Fruit fly (Drosophila melanogaster) whole organism, adult: Measurements from ENCODE around the gene CG4511.

ENCODE experiments used
- CG11617 ChIP-seq: fragments of 200-800 bp; sonication (Bioruptor generic); optimal IDR thresholded peaks from 2 replicates; lab custom pipeline; 2017; ENCODE audit warnings: mild to moderate bottlenecking, missing biosample characterization, missing genetic modification reagents, missing genetic modification characterization
- CG12768 ChIP-seq: fragments of 200-800 bp; sonication (Bioruptor generic); optimal IDR thresholded peaks from 2 replicates; lab custom pipeline; 2017; ENCODE audit warnings: missing biosample characterization, missing genetic modification characterization, mild to moderate bottlenecking, moderate library complexity, missing genetic modification reagents
- CG14711 ChIP-seq: fragments of 200-800 bp; sonication (Bioruptor generic); optimal IDR thresholded peaks from 2 replicates; lab custom pipeline; 2018; ENCODE audit warnings: missing biosample characterization, mild to moderate bottlenecking, missing genetic modification characterization, moderate library complexity
- CG1620 ChIP-seq: fragments of 200-800 bp; sonication (Bioruptor generic); optimal IDR thresholded peaks from 2 replicates; lab custom pipeline; 2016; ENCODE audit warnings: missing biosample characterization, missing genetic modification characterization
- CG33017 ChIP-seq: fragments of 200-800 bp; sonication (Bioruptor generic); optimal IDR thresholded peaks from 2 replicates; lab custom pipeline; 2018; ENCODE audit warnings: missing biosample characterization, mild to moderate bottlenecking, missing genetic modification characterization, moderate library complexity
- CG5204 ChIP-seq: fragments of 200-800 bp; sonication (Bioruptor generic); optimal IDR thresholded peaks from 2 replicates; lab custom pipeline; 2016; ENCODE audit warnings: missing biosample characterization, missing genetic modification characterization
- CG7045 ChIP-seq: fragments of 200-800 bp; sonication (Bioruptor generic); optimal IDR thresholded peaks from 2 replicates; lab custom pipeline; 2017; ENCODE audit warnings: missing biosample characterization, mild to moderate bottlenecking, missing genetic modification characterization
- CG7101 ChIP-seq: fragments of 200-800 bp; sonication (Bioruptor generic); optimal IDR thresholded peaks from 2 replicates; lab custom pipeline; 2018; ENCODE audit warnings: missing biosample characterization, mild to moderate bottlenecking, missing genetic modification characterization, moderate library complexity
- Clk ChIP-seq: fragments of 200-800 bp; sonication (Bioruptor generic); optimal IDR thresholded peaks from 2 replicates; lab custom pipeline; 2017; ENCODE audit warnings: missing biosample characterization, missing genetic modification characterization
- Crg-1 ChIP-seq: fragments of 200-800 bp; sonication (Bioruptor generic); optimal IDR thresholded peaks from 2 replicates; lab custom pipeline; 2016; ENCODE audit warnings: missing biosample characterization, missing genetic modification characterization
- Hr96 ChIP-seq: fragments of 200-800 bp; sonication (Bioruptor generic); optimal IDR thresholded peaks from 2 replicates; lab custom pipeline; 2016; ENCODE audit warnings: missing biosample characterization, missing genetic modification characterization
- Mnt ChIP-seq: fragments of 200-800 bp; sonication (Bioruptor generic); optimal IDR thresholded peaks from 2 replicates; lab custom pipeline; 2016; ENCODE audit warnings: missing biosample characterization, mild to moderate bottlenecking, missing genetic modification characterization
- bab1 ChIP-seq: fragments of 200-800 bp; sonication (Bioruptor generic); optimal IDR thresholded peaks from 3 replicates; lab custom pipeline; 2019; ENCODE audit warnings: missing biosample characterization, mild to moderate bottlenecking, missing genetic modification characterization, moderate library complexity
- cic ChIP-seq: fragments of 200-800 bp; sonication (Bioruptor generic); optimal IDR thresholded peaks from 2 replicates; lab custom pipeline; 2017; ENCODE audit warnings: missing biosample characterization, mild to moderate bottlenecking, missing genetic modification characterization, moderate library complexity
- cnc ChIP-seq, 2 experiments: fragments of >200 bp; optimal IDR thresholded peaks; 2 replicates each; lab custom pipeline; 2017
- kay ChIP-seq: fragments of 200-800 bp; sonication (Bioruptor generic); peaks from one replicate; lab custom pipeline; 2016; ENCODE audit warnings: missing biosample characterization, missing genetic modification characterization, borderline replicate concordance
- ovo ChIP-seq: fragments of 200-800 bp; sonication (Bioruptor generic); optimal IDR thresholded peaks from 2 replicates; lab custom pipeline; 2016; ENCODE audit warnings: missing biosample characterization, missing genetic modification characterization
- pad ChIP-seq: fragments of 200-800 bp; sonication (Bioruptor generic); optimal IDR thresholded peaks from 3 replicates; lab custom pipeline; 2017; ENCODE audit warnings: missing biosample characterization, missing genetic modification characterization, mild to moderate bottlenecking, moderate library complexity, missing genetic modification reagents
- tj ChIP-seq: fragments of 200-800 bp; sonication (Bioruptor generic); optimal IDR thresholded peaks from 3 replicates; lab custom pipeline; 2017; ENCODE audit warnings: missing biosample characterization, mild to moderate bottlenecking, missing genetic modification characterization, moderate library complexity
- toe ChIP-seq: fragments of 200-800 bp; sonication (Bioruptor generic); optimal IDR thresholded peaks from 2 replicates; lab custom pipeline; 2016; ENCODE audit warnings: missing biosample characterization, missing genetic modification characterization

The CG4511 gene

DNA sequence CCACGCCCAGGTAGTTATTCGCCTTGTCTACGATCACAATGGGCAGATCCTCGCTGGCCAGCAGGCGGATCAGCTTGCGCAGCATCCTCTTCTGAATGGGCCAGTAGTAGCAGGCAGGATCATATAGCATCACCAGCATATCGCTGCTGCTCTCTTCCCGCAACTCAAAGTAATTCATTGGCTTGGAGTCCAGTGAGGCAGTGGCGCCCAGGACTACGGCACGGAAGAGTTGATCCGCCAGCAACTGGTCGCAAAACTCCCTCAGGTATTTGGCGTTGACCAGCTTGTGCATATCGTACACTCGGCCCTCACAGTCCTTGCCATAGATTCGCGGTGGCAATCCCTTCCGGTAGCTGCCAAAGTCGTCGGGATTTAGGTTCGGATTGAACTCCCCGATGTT is 24.3 kb downstream of the CG4511 start:
- TF ChIP-seq CG7101 (tag; lab: Kevin White, UChicago) = no peak
- TF ChIP-seq Hr96 (GFP tag; lab: Kevin White, UChicago) = no peak
- no peak for TF ChIP-seq toe
- no peak for TF ChIP-seq ovo (GFP tag; lab: Kevin White, UChicago)
- no peak for TF ChIP-seq cnc (optimal IDR thresholded peaks at IDR 0.05; lab: Kevin White, UChicago)
- TF ChIP-seq CG33017 (tag; lab: Kevin White, UChicago) = no peak
- no peak for TF ChIP-seq kay (GFP tag; lab: Kevin White, UChicago)
- no peak for TF ChIP-seq cic (GFP tag; lab: Kevin White, UChicago)

DNA sequence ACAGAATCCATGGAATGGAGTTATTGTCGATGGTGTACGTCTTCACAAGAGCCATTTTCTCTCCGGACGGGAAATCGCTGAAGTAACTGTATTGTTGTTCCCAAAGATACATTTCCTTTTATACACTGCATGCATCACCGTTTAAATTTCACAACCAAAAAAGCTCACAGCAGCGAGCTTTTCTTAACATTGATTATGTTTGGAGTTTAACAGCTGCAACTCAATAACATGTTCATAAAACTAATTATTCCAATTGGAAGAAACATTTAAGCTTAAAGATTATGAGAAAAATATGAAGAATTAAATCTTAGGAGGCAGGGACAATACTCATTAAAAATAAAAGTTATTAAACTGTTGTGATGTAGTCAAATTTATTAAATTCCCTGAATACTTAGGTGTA is 24.9 kb downstream of the CG4511 start, which contains the start of gene CG14695:
Gene CG14695 (minus strand): TSS at position 101 of the 400 bp plus-strand sequence.
- TF ChIP-seq CG12768 (GFP tag; lab: Kevin White, UChicago) (no peak), CG5204 (GFP tag; lab: Kevin White, UChicago) (no peak), cnc (optimal IDR thresholded peaks at IDR 0.05; lab: Kevin White, UChicago) (no peak), Hr96 (GFP tag; lab: Kevin White, UChicago) (no peak), CG1620 (GFP tag; lab: Kevin White, UChicago) (no peak), CG11617 (GFP tag; lab: Kevin White, UChicago) (no peak), CG14711 (no peak), pad (no peak), ovo (GFP tag; lab: Kevin White, UChicago) (no peak), tj (GFP tag; lab: Kevin White, UChicago) (no peak), cic (GFP tag; lab: Kevin White, UChicago) (no peak), Clk (no peak), bab1 (GFP tag; lab: Kevin White, UChicago) (no peak), CG7045 (GFP tag; lab: Kevin White, UChicago) (no peak), Crg-1 (GFP tag; lab: Kevin White, UChicago) (no peak), toe (no peak), CG7101 (tag; lab: Kevin White, UChicago) (no peak)

DNA sequence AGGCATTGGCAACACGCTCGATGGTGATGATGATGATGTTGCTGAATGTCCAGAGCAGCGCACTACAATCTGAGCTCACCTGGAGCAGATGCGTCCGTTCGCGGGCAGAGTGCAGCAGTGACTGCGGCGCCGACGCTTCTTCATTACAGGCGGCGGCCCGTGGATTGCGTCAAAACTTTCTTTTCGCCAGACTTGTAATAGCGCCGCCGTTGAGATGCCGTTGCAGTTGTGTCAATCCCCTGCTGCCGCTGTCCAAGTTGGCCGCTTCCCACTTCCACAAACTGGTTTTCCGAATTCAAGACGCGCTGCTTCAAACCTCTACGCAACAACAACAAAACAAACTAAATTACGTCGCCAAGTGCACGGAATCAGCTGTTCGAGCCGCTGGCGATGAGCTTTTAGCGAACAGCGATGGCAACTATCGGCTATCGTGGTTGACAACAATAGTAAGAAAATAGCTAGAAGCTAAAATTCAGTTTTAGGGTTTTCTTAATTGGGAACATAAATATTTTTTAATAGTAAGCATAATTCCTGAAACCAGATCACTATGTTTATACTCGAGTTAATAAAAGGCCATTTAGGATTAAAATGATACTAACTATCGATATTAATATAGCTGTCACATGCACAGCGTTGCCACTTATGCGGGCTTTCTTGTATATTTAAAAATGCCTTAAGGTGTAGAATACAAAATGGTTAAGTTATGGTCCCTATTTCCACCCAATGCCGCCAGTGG is 27.7 kb downstream of the CG4511 start, which contains the start of gene Tpc1:
Gene Tpc1 (minus strand): TSS at position 365 of the 736 bp plus-strand sequence.
- TF ChIP-seq toe = peak; percentile 64
- TF ChIP-seq CG1620 (GFP tag; lab: Kevin White, UChicago) = peak; percentile 70
- TF ChIP-seq CG33017 (tag; lab: Kevin White, UChicago) = no peak
- peak; percentile 39 for TF ChIP-seq CG12768 (GFP tag; lab: Kevin White, UChicago)
- no peak for TF ChIP-seq CG5204 (GFP tag; lab: Kevin White, UChicago)
- TF ChIP-seq Hr96 (GFP tag; lab: Kevin White, UChicago) = peak; percentile 43
- TF ChIP-seq bab1 (GFP tag; lab: Kevin White, UChicago) = peak; percentile 71
- no peak for TF ChIP-seq CG11617 (GFP tag; lab: Kevin White, UChicago)
- TF ChIP-seq tj (GFP tag; lab: Kevin White, UChicago) = no peak
- TF ChIP-seq ovo (GFP tag; lab: Kevin White, UChicago) = peak; percentile 9
- no peak for TF ChIP-seq cnc (optimal IDR thresholded peaks at IDR 0.05; lab: Kevin White, UChicago)
- TF ChIP-seq cic (GFP tag; lab: Kevin White, UChicago) = peak; percentile 18
- no peak for TF ChIP-seq Clk
- no peak for TF ChIP-seq CG7101 (tag; lab: Kevin White, UChicago)
- TF ChIP-seq CG7045 (GFP tag; lab: Kevin White, UChicago) = no peak
- TF ChIP-seq pad = no peak
- no peak for TF ChIP-seq kay (GFP tag; lab: Kevin White, UChicago)
- peak; percentile 56 for TF ChIP-seq Mnt
- TF ChIP-seq CG14711 = peak; percentile 8
- TF ChIP-seq Crg-1 (GFP tag; lab: Kevin White, UChicago) = peak; percentile 53

DNA sequence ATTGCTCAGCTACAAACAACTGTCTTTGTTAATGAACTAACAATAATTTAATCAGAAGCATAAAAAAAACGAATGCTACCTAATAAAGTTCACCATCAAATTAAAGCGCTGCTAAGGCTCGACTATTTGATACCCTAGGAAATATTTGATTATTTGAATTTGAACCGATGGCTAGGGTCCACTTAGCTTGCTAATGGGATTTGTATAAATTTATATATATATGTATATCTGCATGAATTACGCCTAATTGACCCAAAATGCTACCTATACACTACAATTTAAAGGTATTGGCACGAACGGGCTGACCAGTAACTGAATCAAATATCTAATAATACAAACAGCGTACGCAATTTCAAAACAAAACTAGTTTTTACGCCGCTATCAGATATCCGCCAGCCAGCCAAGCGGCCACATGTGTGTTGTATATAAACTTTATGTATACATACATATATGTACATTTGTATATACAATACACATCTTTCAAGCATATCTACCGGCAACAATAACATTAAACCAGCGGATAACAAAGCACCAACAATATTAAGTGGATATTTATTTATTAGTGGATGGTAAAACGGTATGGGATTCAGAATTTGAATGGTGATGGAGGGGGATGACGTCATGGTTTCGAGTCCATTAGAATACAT is 29.9 kb downstream of the CG4511 start:
- TF ChIP-seq CG11617 (GFP tag; lab: Kevin White, UChicago) (no peak), CG33017 (tag; lab: Kevin White, UChicago) (peak; percentile 25), bab1 (GFP tag; lab: Kevin White, UChicago) (no peak), CG1620 (GFP tag; lab: Kevin White, UChicago) (no peak), CG12768 (GFP tag; lab: Kevin White, UChicago) (peak; percentile 7), pad (no peak), CG5204 (GFP tag; lab: Kevin White, UChicago) (no peak)

DNA sequence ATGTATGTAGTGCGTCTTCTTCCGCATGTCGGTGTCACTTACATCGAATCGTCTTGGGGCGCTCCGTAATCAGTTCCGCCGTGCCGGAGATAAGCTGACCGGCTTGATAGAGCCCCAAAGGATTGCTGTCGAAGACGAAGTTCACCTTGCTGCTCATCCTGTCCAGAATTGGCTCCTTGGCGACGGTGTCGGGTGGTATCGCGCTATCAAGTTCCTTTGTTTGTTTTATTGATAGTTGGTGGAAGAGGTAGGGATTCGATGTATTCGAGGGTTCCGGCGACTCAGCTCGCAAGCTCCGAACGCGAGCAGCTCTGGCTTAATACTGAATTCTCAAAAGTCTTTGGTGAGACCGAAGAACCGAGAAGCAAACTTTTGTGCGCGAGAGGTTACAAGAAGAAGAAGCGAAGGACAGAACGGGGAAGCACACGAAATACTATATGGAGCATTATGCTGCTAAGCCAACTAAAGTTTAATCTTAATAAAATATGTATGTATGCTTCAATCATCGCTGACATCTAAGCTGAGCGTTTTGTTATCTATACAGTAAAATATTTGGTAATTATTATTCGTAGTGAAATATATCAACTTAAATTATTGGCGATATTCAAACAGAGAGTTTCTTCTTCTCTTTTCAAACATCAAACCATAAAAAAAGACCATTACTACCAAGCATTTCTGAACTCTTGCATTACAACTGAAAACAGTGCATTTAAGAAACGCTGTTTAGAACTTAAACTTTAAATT is 30.5 kb downstream of the CG4511 start, which contains the start of gene CG14696:
Gene CG14696 (minus strand): TSS at position 324 of the 744 bp plus-strand sequence.
- TF ChIP-seq cic (GFP tag; lab: Kevin White, UChicago) (no peak), CG5204 (GFP tag; lab: Kevin White, UChicago) (no peak), Mnt (no peak), Hr96 (GFP tag; lab: Kevin White, UChicago) (no peak), CG1620 (GFP tag; lab: Kevin White, UChicago) (no peak), cnc (optimal IDR thresholded peaks at IDR 0.05; lab: Kevin White, UChicago) (no peak), CG7101 (tag; lab: Kevin White, UChicago) (no peak), Crg-1 (GFP tag; lab: Kevin White, UChicago) (no peak), Clk (no peak), CG33017 (tag; lab: Kevin White, UChicago) (no peak), tj (GFP tag; lab: Kevin White, UChicago) (no peak), CG14711 (no peak), CG7045 (GFP tag; lab: Kevin White, UChicago) (no peak), CG11617 (GFP tag; lab: Kevin White, UChicago) (no peak), ovo (GFP tag; lab: Kevin White, UChicago) (no peak), kay (GFP tag; lab: Kevin White, UChicago) (no peak), pad (no peak), bab1 (GFP tag; lab: Kevin White, UChicago) (no peak), CG12768 (GFP tag; lab: Kevin White, UChicago) (no peak), toe (no peak)
